Fruit fly (Drosophila melanogaster): ENCODE measurements around the gene Manf.

The Manf gene

DNA sequence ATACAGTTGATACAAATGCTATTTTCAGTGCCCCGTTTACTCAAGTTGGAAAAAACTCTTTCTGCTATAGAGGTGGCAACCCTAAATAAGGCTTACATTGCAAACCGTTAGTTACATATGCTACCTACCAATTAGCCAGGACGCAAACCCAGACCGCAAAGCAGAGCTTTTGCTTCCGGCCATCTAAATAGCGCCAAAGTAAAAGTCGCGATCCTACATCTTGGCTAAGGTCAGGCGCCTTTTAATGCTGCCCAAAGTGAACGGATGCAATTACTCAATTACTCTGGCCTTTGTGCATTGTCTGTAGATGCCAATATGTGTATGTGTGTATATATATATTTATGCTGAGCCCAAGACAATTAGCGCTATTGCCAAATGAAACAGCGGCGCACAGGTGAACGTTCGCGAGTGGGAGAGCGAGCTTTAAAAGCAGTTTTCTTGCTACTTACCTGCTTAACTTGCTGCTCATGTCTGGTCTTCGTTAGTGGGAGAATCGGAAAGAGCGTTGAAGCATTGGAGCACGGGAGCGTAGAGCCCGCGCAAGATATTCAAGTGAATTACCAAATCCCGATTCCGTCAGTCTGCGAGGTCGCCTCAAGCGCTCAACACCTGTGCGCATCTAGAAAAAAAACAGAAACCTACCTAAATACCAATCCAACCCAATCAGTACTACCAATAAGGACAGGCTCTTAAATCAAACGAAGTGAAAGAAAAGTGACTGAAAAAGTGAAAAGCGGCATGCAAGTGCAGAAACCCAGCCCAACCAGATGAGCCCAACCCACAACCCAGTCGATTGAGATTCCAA lies 43.8 kb upstream of the Manf start, which contains the start of gene Zip89B (continued):
- TF ChIP-seq Ets97D (GFP tag; optimal IDR thresholded peaks at IDR 0.05) (peak; percentile 59), C15 (GFP tag; IDR thresholded peaks at IDR 0.05) (0 out of 3 replicates have a peak, but pooled peaks have one; percentile 30), sob (GFP tag; IDR thresholded peaks at IDR 0.05) (0 out of 2 replicates have a peak, but pooled peaks have one; percentile 43), Six4 (GFP tag; optimal IDR thresholded peaks at IDR 0.05) (no peak), CG7271 (tag; optimal IDR thresholded peaks at IDR 0.05) (no peak), pita (GFP tag; optimal IDR thresholded peaks at IDR 0.05) (peak; percentile 40), Dp (GFP tag; optimal IDR thresholded peaks at IDR 0.05) (peak; percentile 41), gfzf (GFP tag; optimal IDR thresholded peaks at IDR 0.05) (peak; percentile 55), Sry-β (GFP tag; optimal IDR thresholded peaks at IDR 0.05) (no peak), BtbVII (GFP tag; optimal IDR thresholded peaks at IDR 0.05) (peak; percentile 53), lab (GFP tag; optimal IDR thresholded peaks at IDR 0.05) (peak; percentile 28)

DNA sequence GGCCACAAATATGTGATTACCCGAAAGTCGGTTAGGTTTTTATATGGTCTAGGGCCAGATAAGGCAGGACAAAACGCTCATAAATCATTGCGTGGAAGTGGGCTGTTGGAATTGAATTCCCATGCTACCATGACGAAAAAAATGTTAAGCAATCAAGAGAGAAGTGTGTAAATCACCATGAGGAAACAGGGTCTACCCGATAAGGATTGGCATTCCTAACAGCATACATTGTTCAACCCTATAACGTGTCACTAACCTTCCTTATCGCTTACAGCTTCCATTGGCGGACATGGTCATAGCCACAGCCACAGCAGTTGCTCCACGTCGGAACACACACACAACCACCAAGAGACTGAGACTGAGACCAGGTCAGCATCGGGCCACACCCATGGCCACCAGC lies 41.1 kb upstream of the Manf start:
- no peak for TF ChIP-seq nau (GFP tag; optimal IDR thresholded peaks at IDR 0.05)
- TF ChIP-seq Med (GFP tag): peak; percentile 28
- no peak for TF ChIP-seq CG14441 (GFP tag; IDR thresholded peaks at IDR 0.05)
- no peak for TF ChIP-seq eve (GFP tag; optimal IDR thresholded peaks at IDR 0.05)
- TF ChIP-seq CG10431 (GFP tag; optimal IDR thresholded peaks at IDR 0.05): no peak
- no peak for TF ChIP-seq Side (GFP tag; optimal IDR thresholded peaks at IDR 0.05)
- no peak for TF ChIP-seq nerfin-1 (tag; optimal IDR thresholded peaks at IDR 0.05)
- TF ChIP-seq BtbVII (GFP tag; optimal IDR thresholded peaks at IDR 0.05): no peak
- no peak for TF ChIP-seq otp (GFP tag; IDR thresholded peaks at IDR 0.05)
- TF ChIP-seq sd (tag; optimal IDR thresholded peaks at IDR 0.05): peak; percentile 44
- TF ChIP-seq CG30020 (tag; optimal IDR thresholded peaks at IDR 0.05): no peak
- TF ChIP-seq zfh2 (GFP tag; optimal IDR thresholded peaks at IDR 0.05): no peak
- TF ChIP-seq CG15479 (GFP tag; optimal IDR thresholded peaks at IDR 0.05): peak; percentile 0
- TF ChIP-seq z (GFP tag; IDR thresholded peaks at IDR 0.05): no peak
- TF ChIP-seq corto (GFP tag; optimal IDR thresholded peaks at IDR 0.05): no peak
- TF ChIP-seq Pdp1 (GFP tag; optimal IDR thresholded peaks at IDR 0.05): peak in 1 of 2 experiments; percentile 54
- TF ChIP-seq Aef1 (GFP tag; IDR thresholded peaks at IDR 0.05): no peak
- no peak for TF ChIP-seq CG12391 (tag; optimal IDR thresholded peaks at IDR 0.05)
- no peak for TF ChIP-seq CG10462 (GFP tag; optimal IDR thresholded peaks at IDR 0.05)
- no peak for TF ChIP-seq stwl (tag; optimal IDR thresholded peaks at IDR 0.05)
- TF ChIP-seq CG12744 (GFP tag; optimal IDR thresholded peaks at IDR 0.05): no peak
- no peak for TF ChIP-seq CG10979 (tag; optimal IDR thresholded peaks at IDR 0.05)
- no peak for TF ChIP-seq Gug (GFP tag; IDR thresholded peaks at IDR 0.05)
- TF ChIP-seq zfh1 (GFP tag; IDR thresholded peaks at IDR 0.05): no peak

DNA sequence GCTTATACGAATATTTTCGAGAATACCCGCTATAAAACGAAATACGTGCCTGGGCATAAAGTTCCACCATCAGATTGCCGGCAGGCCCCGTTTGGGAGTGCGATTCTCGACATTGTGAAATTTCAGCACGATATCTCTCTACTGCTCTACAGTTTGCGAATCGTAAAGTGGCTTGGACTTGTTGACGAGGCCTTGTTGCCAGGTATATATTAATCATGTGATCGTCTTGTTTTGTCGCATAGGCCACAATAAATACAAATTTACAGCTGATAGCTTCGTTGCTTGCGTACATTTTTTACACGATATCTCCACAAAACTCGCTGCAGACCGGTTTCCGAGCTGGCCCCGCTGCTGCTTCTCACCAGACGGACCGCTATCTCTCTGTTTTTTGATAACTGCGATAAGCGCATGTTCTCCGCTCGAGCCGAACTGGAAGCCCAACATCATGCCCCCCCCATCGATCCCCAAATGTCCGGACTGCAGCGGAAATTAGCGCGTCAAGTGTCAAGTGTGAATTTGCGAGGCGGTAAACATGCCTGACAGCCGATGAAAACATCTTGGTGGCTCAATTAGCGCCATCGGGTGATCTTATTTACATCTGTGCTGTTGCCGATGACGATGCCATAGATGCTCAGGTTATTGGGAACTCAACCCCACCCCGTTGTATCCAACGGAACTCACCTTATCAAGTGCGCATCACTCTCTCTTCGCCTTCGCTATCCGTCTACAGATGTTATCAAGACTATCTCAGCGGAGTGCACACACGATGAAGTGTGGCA lies 39.7 kb upstream of the Manf start:
- TF ChIP-seq fru (optimal IDR thresholded peaks at IDR 0.05) (no peak), CG1233 (GFP tag; optimal IDR thresholded peaks at IDR 0.05) (peak; percentile 93), CG12659 (GFP tag; optimal IDR thresholded peaks at IDR 0.05) (peak; percentile 23), CG2120 (GFP tag; optimal IDR thresholded peaks at IDR 0.05) (peak; percentile 41), nerfin-2 (GFP tag; IDR thresholded peaks at IDR 0.05; ENCODE audit: partially characterized antibody) (0 out of 2 replicates have a peak, but pooled peaks have one; percentile 20), CG17328 (GFP tag; IDR thresholded peaks at IDR 0.05) (peak; percentile 51; the same call in 1 of the 2 replicates), row (GFP tag; IDR thresholded peaks at IDR 0.05) (peak; percentile 67), Ssrp (tag; optimal IDR thresholded peaks at IDR 0.05) (peak; percentile 16), lilli (GFP tag; optimal IDR thresholded peaks at IDR 0.05) (peak; percentile 30), CG6175 (GFP tag; IDR thresholded peaks at IDR 0.05) (peak; percentile 35; the same call in 1 of the 3 replicates), Rfx (GFP tag; IDR thresholded peaks at IDR 0.05) (peak; percentile 65), ara (GFP tag; IDR thresholded peaks at IDR 0.05) (peak; percentile 37; the same call in 1 of the 2 replicates), nom (GFP tag; optimal IDR thresholded peaks at IDR 0.05) (peak; percentile 34)
